Worm (Caenorhabditis elegans) whole organism, L4/young adult: ENCODE results near the gene ran-3.

Experiments
- W03F9.2 ChIP-seq: fragments of 150-350 bp; optimal IDR thresholded peaks from 2 replicates; lab custom pipeline; 2014; ENCODE audit warnings: missing biosample characterization, missing genetic modification characterization
- dao-5 ChIP-seq: sonication (generic microtip); optimal IDR thresholded peaks from 2 replicates; lab custom pipeline; 2016; ENCODE audit warnings: missing genotype, missing genetic modification characterization, moderate library complexity, missing compliant biosample characterization
- him-1 ChIP-seq: sonication (generic microtip); optimal IDR thresholded peaks from 2 replicates; lab custom pipeline; 2016; ENCODE audit warnings: missing genotype, missing genetic modification reagents, missing genetic modification characterization, missing compliant biosample characterization

ce11 chrII:8329462-8329861, 4.6 kb upstream of the ran-3 start, which contains the start of gene C26D10.4:
- TF ChIP-seq him-1 (tag; lab: Kevin White, UChicago) (no peak), dao-5 (tag; lab: Kevin White, UChicago) (no peak), W03F9.2 (tag; lab: Kevin White, UChicago) (no peak)
